Worm (Caenorhabditis elegans): ENCODE data around the gene C30G12.4.

Gene C30G12.4

DNA sequence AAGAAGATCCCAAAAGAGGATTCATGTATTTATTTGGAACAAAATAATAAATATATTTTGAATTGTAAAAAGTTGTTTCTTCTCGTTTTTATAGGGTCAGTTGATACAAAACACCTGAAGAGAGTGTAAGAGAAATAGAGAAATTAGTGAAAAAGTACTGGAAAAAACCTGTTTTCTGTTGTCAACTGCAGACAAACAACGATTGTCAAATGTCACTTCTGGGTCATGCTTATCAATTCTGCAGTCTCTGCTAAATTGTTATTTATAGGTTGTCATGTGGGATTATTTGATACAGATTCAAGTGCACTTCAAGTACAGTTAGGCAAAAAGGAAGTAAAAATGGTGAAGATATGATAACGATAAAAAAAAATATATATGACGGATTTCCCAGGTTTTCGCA, 10.6 kb downstream of the C30G12.4 start:
- TF ChIP-seq ztf-23 (GFP tag; IDR thresholded peaks at IDR 0.05), result no peak
- TF ChIP-seq med-1 (GFP tag; optimal IDR thresholded peaks at IDR 0.05; ENCODE audit: insufficient read depth), result no peak
- TF ChIP-seq klf-2 (GFP tag; conservative IDR thresholded peaks at IDR 0.05), result no peak
- TF ChIP-seq tab-1 (GFP tag; IDR thresholded peaks at IDR 0.05), result no peak
- TF ChIP-seq flt-1 (GFP tag; IDR thresholded peaks at IDR 0.05), result no peak
- no peak for TF ChIP-seq T22C8.4 (GFP tag; IDR thresholded peaks at IDR 0.05)
- no peak for TF ChIP-seq ztf-29 (GFP tag; IDR thresholded peaks at IDR 0.05)
- no peak for TF ChIP-seq cog-1 (tag; optimal IDR thresholded peaks at IDR 0.05)
- TF ChIP-seq ref-1 (GFP tag; conservative IDR thresholded peaks at IDR 0.05), result no peak

DNA sequence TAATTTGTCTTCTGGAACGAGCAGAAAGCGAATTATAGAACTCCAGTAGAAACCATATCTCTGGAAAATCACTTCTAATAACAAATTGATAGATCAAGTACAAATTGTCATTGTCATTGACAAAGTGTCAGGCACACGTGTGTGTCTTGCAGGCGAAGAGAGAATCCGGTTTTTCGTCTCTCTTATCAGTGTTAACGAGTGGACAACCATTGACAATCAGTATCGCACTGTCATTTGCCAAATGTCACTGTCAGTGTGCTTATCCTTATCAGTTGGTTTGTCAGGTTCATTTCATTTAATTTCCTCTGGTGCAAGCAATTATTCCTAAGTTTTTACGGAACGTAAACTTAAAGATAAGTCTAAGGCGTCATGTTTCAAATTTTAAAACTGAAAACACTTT, 11.6 kb downstream of the C30G12.4 start:
- TF ChIP-seq flt-1 (GFP tag; IDR thresholded peaks at IDR 0.05) (no peak), T22C8.4 (GFP tag; IDR thresholded peaks at IDR 0.05) (no peak), cog-1 (tag; optimal IDR thresholded peaks at IDR 0.05) (no peak), tab-1 (GFP tag; IDR thresholded peaks at IDR 0.05) (no peak), ref-1 (GFP tag; conservative IDR thresholded peaks at IDR 0.05) (no peak), ztf-29 (GFP tag; IDR thresholded peaks at IDR 0.05) (no peak), ztf-23 (GFP tag; IDR thresholded peaks at IDR 0.05) (no peak), med-1 (GFP tag; optimal IDR thresholded peaks at IDR 0.05; ENCODE audit: insufficient read depth) (no peak), klf-2 (GFP tag; conservative IDR thresholded peaks at IDR 0.05) (no peak)

DNA sequence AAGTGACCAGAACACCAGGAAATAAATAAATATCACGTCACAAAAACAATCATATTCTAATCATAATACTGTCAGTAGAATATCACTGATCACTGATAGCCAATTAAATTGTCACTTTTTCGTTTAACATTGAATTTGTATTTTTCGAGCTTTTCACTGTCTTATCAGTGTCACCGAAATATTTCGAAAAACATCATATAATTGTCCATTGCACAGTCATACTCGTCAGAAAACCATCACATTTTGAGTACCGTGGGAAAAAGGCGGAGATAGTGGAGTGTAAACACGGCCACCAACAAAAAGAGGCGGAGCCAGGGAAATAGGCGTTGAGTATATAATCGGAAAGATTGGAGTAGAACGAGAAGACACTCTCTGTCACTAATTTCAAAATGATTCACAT, 15.3 kb downstream of the C30G12.4 start:
- no peak for TF ChIP-seq med-1 (GFP tag; optimal IDR thresholded peaks at IDR 0.05; ENCODE audit: insufficient read depth)
- no peak for TF ChIP-seq T22C8.4 (GFP tag; IDR thresholded peaks at IDR 0.05)
- TF ChIP-seq ztf-29 (GFP tag; IDR thresholded peaks at IDR 0.05), result no peak
- TF ChIP-seq flt-1 (GFP tag; IDR thresholded peaks at IDR 0.05), result no peak
- no peak for TF ChIP-seq ref-1 (GFP tag; conservative IDR thresholded peaks at IDR 0.05)
- no peak for TF ChIP-seq cog-1 (tag; optimal IDR thresholded peaks at IDR 0.05)
- no peak for TF ChIP-seq ztf-23 (GFP tag; IDR thresholded peaks at IDR 0.05)

DNA sequence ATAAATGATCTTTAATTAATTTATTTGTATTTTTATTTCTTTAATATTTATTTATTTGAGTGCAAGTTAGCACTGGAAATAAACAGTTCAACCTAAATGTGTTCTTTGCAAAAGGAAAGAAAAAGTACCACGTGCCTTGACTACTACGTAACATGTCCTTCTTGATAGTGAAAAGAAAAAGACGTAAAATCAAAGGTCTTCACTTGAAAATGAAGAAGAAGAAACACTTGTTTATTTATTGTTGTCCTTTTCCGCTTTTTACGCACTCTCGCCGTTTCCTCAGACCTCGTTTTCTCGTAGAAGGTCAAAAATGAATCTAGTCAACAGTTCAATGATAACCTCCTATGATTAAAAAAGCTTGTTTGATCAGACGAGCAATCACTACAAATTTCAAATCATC, 16.0 kb downstream of the C30G12.4 start:
- TF ChIP-seq flt-1 (GFP tag; IDR thresholded peaks at IDR 0.05) (no peak), tab-1 (GFP tag; IDR thresholded peaks at IDR 0.05) (no peak), ztf-29 (GFP tag; IDR thresholded peaks at IDR 0.05) (no peak), T22C8.4 (GFP tag; IDR thresholded peaks at IDR 0.05) (no peak), ztf-23 (GFP tag; IDR thresholded peaks at IDR 0.05) (no peak), med-1 (GFP tag; optimal IDR thresholded peaks at IDR 0.05; ENCODE audit: insufficient read depth) (no peak), cog-1 (tag; optimal IDR thresholded peaks at IDR 0.05) (no peak), ref-1 (GFP tag; conservative IDR thresholded peaks at IDR 0.05) (no peak), klf-2 (GFP tag; conservative IDR thresholded peaks at IDR 0.05) (no peak)

DNA sequence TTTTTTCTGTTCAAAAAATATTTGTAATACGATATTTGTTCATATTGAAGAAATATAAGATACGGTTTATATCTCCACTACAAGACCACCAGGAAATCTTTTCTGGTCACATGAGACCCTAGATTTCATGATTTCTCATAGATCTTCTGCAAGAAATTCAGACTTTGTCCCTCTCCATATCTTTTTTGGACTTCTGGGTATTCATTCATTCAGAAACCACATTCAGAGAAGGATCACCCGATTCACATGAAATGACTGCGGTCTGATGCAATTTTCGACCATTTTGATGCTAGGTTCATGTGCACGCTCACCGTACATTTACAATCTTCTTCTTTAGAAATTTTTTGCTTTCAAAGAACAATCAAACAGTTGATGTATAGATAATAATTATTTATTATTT, 17.9 kb downstream of the C30G12.4 start:
- no peak for TF ChIP-seq ztf-29 (GFP tag; IDR thresholded peaks at IDR 0.05)
- TF ChIP-seq T22C8.4 (GFP tag; IDR thresholded peaks at IDR 0.05), result no peak
- TF ChIP-seq klf-2 (GFP tag; conservative IDR thresholded peaks at IDR 0.05), result no peak
- no peak for TF ChIP-seq cog-1 (tag; optimal IDR thresholded peaks at IDR 0.05)
- TF ChIP-seq flt-1 (GFP tag; IDR thresholded peaks at IDR 0.05), result no peak
- no peak for TF ChIP-seq tab-1 (GFP tag; IDR thresholded peaks at IDR 0.05)
- TF ChIP-seq med-1 (GFP tag; optimal IDR thresholded peaks at IDR 0.05; ENCODE audit: insufficient read depth), result no peak

DNA sequence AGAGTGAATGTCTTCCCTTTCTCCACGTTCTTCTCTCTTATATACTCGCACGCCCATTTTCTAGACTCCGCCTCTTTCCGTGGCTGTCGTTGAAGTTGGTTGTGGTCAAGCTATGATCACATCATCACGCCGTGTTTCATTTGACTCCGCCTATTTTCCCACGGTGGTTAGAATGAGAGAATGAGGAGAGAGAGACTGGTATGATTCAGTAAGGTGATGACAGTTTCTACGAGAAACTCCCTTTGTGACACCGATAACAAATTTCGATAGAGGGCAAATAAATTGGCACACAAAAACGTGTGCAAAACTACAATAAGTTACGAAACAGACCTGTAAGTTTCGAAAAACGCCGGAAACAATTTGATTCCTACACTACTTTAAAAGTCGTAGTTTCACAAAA, 18.6 kb downstream of the C30G12.4 start:
- TF ChIP-seq ztf-29 (GFP tag; IDR thresholded peaks at IDR 0.05) (no peak), med-1 (GFP tag; optimal IDR thresholded peaks at IDR 0.05; ENCODE audit: insufficient read depth) (no peak), tab-1 (GFP tag; IDR thresholded peaks at IDR 0.05) (no peak), ref-1 (GFP tag; conservative IDR thresholded peaks at IDR 0.05) (no peak), klf-2 (GFP tag; conservative IDR thresholded peaks at IDR 0.05) (no peak), cog-1 (tag; optimal IDR thresholded peaks at IDR 0.05) (no peak), ztf-23 (GFP tag; IDR thresholded peaks at IDR 0.05) (no peak), flt-1 (GFP tag; IDR thresholded peaks at IDR 0.05) (no peak), T22C8.4 (GFP tag; IDR thresholded peaks at IDR 0.05) (no peak)

DNA sequence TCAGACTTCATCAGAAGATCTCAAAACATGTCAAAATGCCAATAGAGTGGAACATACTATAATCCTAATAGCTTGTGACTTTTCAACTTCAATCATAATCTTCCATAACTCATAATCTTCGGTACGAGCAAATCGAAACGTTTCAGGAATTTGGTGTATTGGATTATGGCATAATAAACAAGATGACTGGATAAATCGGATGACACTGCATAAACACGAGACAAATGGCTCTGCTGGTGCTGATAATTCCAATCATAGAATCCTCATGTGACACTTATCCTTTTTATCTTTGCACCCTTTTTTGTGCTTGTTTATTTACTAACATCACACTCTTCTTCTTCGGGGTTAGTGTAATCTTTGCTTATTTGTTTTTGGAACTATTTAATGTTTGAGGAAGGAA, 21.1 kb downstream of the C30G12.4 start:
- TF ChIP-seq klf-2 (GFP tag; conservative IDR thresholded peaks at IDR 0.05) (no peak), med-1 (GFP tag; optimal IDR thresholded peaks at IDR 0.05; ENCODE audit: insufficient read depth) (no peak), T22C8.4 (GFP tag; IDR thresholded peaks at IDR 0.05) (no peak), cog-1 (tag; optimal IDR thresholded peaks at IDR 0.05) (no peak), tab-1 (GFP tag; IDR thresholded peaks at IDR 0.05) (no peak), ztf-29 (GFP tag; IDR thresholded peaks at IDR 0.05) (no peak), ztf-23 (GFP tag; IDR thresholded peaks at IDR 0.05) (no peak), ref-1 (GFP tag; conservative IDR thresholded peaks at IDR 0.05) (no peak), flt-1 (GFP tag; IDR thresholded peaks at IDR 0.05) (no peak)

DNA sequence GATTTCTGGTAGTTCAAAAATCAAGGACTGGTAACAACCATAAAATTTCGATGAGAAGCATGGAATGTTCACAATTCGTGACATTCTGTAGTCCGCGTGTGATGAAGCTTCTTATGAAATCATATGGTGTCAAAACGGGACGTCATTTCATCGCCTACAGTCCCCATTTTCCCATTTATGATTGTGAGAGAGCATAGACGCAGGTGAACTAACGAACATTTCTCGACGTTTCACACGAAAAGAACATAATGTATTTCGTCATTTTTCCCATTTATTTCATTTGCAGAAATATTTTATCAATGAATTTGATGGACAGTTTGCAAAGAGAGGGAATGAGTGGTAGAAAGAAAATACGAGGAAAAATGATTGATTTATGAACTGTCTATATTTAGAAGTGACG, 25.2 kb downstream of the C30G12.4 start:
- TF ChIP-seq ref-1 (GFP tag; conservative IDR thresholded peaks at IDR 0.05), result no peak
- TF ChIP-seq klf-2 (GFP tag; conservative IDR thresholded peaks at IDR 0.05), result no peak
- TF ChIP-seq T22C8.4 (GFP tag; IDR thresholded peaks at IDR 0.05), result no peak
- TF ChIP-seq med-1 (GFP tag; optimal IDR thresholded peaks at IDR 0.05; ENCODE audit: insufficient read depth), result no peak
- no peak for TF ChIP-seq cog-1 (tag; optimal IDR thresholded peaks at IDR 0.05)
- TF ChIP-seq tab-1 (GFP tag; IDR thresholded peaks at IDR 0.05), result no peak
- TF ChIP-seq ztf-29 (GFP tag; IDR thresholded peaks at IDR 0.05), result no peak
- TF ChIP-seq ztf-23 (GFP tag; IDR thresholded peaks at IDR 0.05), result no peak
- TF ChIP-seq flt-1 (GFP tag; IDR thresholded peaks at IDR 0.05), result no peak

DNA sequence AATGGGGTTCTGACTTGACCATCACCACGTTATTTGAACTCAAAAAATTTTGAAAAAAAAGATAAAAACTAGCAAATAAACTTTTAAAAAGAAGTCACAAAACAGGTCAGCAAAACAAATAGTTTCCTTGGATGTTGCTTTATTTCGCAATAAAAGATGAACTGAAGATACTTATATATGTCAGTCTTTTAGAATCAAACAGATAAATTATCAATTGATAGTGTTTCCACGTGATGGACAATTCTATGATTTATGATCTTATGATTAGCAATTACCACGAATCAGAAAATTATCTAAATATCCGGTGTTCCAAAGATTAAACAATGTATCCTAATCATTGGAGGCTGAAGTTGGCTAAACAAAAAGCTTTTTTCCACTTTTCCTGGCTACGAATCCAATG, 25.8 kb downstream of the C30G12.4 start:
- TF ChIP-seq klf-2 (GFP tag; conservative IDR thresholded peaks at IDR 0.05), result no peak

DNA sequence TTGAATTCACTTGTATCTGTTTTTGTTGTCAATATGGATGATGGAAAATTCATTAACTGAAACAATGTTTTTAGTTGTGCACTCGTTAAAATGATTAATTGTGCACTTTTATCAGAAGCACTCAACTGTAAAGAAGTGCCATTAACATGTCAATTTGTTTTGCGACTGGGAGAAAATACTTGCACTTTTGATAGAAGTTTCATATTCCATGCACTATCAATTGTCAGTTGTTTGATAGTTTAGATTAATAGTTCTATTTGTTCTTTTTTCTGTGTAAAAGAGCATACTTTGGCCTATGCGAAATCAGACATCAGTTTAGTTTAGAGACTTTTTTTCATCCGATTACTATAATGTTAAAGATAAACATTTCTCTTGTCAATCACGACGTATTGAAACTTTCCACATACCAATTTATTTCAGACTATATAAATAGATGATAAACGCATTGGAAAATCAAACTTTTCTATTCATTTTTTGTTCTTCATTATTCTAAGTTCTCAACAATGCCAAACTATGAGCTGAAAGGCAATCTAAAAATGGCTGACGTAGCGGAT, 28.0 kb downstream of the C30G12.4 start, which contains the start of gene C30G12.2:
TSS of gene C30G12.2 (plus strand) at position 504 of the 554 bp plus-strand sequence.
- TF ChIP-seq ztf-23 (GFP tag; IDR thresholded peaks at IDR 0.05) (no peak), med-1 (GFP tag; optimal IDR thresholded peaks at IDR 0.05; ENCODE audit: insufficient read depth) (no peak), tab-1 (GFP tag; IDR thresholded peaks at IDR 0.05) (no peak), T22C8.4 (GFP tag; IDR thresholded peaks at IDR 0.05) (no peak), flt-1 (GFP tag; IDR thresholded peaks at IDR 0.05) (no peak)

All from whole organism, midembryonic.